Worm (Caenorhabditis elegans): ENCODE data around the gene R148.7.

- TF ChIP-seq aly-2 (tag; optimal IDR thresholded peaks at IDR 0.05) = no peak
- TF ChIP-seq ceh-16 (tag; optimal IDR thresholded peaks at IDR 0.05) = no peak
- TF ChIP-seq skn-1 (tag; optimal IDR thresholded peaks at IDR 0.05) = no peak
- no peak for TF ChIP-seq ceh-82 (tag; optimal IDR thresholded peaks at IDR 0.05)
- no peak for TF ChIP-seq hmg-11 (tag; optimal IDR thresholded peaks at IDR 0.05)
- TF ChIP-seq nhr-28 (tag; optimal IDR thresholded peaks at IDR 0.05) = no peak
- TF ChIP-seq R02D3.7 (tag; optimal IDR thresholded peaks at IDR 0.05) = no peak
- TF ChIP-seq nhr-77 (tag; optimal IDR thresholded peaks at IDR 0.05) = no peak
Measured at ce11 chrIII:3160490-3160889, 37.7 kb downstream of the R148.7 start.

All from whole organism, L3 larva.